Worm (Caenorhabditis elegans): ENCODE results near the gene C26B9.2.

- TF ChIP-seq ztf-11 (tag; optimal IDR thresholded peaks at IDR 0.05) (no peak), lsy-12 (tag; optimal IDR thresholded peaks at IDR 0.05) (no peak), nhr-28 (tag; optimal IDR thresholded peaks at IDR 0.05) (no peak), snpc-4 (tag; optimal IDR thresholded peaks at IDR 0.05) (no peak)
These were observed 37.3 kb downstream of the C26B9.2 start, which contains the start of gene sek-5 for ce11 chrX:5377307-5377706.

Measured in whole organism, L3 larva.